Worm (Caenorhabditis elegans) whole organism, L4 larva: ENCODE data around the gene plc-1.
A peak's percentile ranks its signal among the peaks of the same experiment; 100 is the strongest.

Experiments used
- R02D3.7 ChIP-seq: fragments of 150-350 bp; sonication (generic microtip); optimal IDR thresholded peaks from 3 replicates; lab custom pipeline; 2014; ENCODE audit warnings: missing biosample characterization, missing genetic modification characterization
- Y105C5A.15 ChIP-seq: fragments of 200-800 bp; sonication (Bioruptor generic); IDR thresholded peaks from 2 replicates; pipeline ENCODE4 v1.3.6; 2022; ENCODE audit warnings: missing genetic modification characterization, missing compliant biosample characterization
- Y48G9A.11 ChIP-seq: fragments of 200-800 bp; sonication (Bioruptor generic); IDR thresholded peaks from 2 replicates; pipeline ENCODE4 v1.3.6; 2022; ENCODE audit warnings: missing genetic modification reagents, missing genetic modification characterization, missing compliant biosample characterization
- Y75B8A.6 ChIP-seq: fragments of 200-800 bp; sonication (Bioruptor generic); IDR thresholded peaks from 2 replicates; pipeline ENCODE4 v1.3.6; 2022; ENCODE audit warnings: missing genetic modification reagents, missing genetic modification characterization, missing compliant biosample characterization
- aha-1 ChIP-seq: fragments of 150-350 bp; peaks from one replicate; lab custom pipeline; 2014; ENCODE audit warnings: missing biosample characterization, missing genetic modification characterization
- aly-2 ChIP-seq: sonication (generic microtip); optimal IDR thresholded peaks from 2 replicates; lab custom pipeline; 2018; ENCODE audit warnings: missing biosample characterization, missing genetic modification characterization
- attf-4 ChIP-seq: sonication (generic microtip); optimal IDR thresholded peaks from 3 replicates; lab custom pipeline; 2017; ENCODE audit warnings: missing biosample characterization, missing genetic modification characterization
- ceh-28 ChIP-seq: fragments of 150-350 bp; optimal IDR thresholded peaks from 2 replicates; lab custom pipeline; 2014; ENCODE audit warnings: missing biosample characterization, missing genetic modification reagents, missing genetic modification characterization
- ceh-62 ChIP-seq: sonication (generic microtip); optimal IDR thresholded peaks from 2 replicates; lab custom pipeline; 2017; ENCODE audit warnings: missing biosample characterization, missing genetic modification characterization
- ceh-82 ChIP-seq: sonication (generic microtip); optimal IDR thresholded peaks from 2 replicates; lab custom pipeline; 2017; ENCODE audit warnings: missing biosample characterization, missing genetic modification characterization
- daf-16 ChIP-seq, 3 experiments: sonication (generic microtip); optimal IDR thresholded peaks; 2 replicates each; lab custom pipeline; 2016 to 2017; ENCODE audit warnings: missing genetic modification characterization in 3 of 3, missing genetic modification reagents in 3 of 3, mild to moderate bottlenecking in 2 of 3, missing compliant biosample characterization in 2 of 3, missing biosample characterization in 1 of 3, moderate library complexity in 1 of 3
- daf-8 ChIP-seq: fragments of 200-800 bp; sonication (Bioruptor generic); IDR thresholded peaks from 2 replicates; pipeline ENCODE4 v1.3.6; 2022; ENCODE audit warnings: missing genetic modification characterization, missing compliant biosample characterization
- dmd-6 ChIP-seq: fragments of 200-800 bp; sonication (Bioruptor generic); IDR thresholded peaks from 2 replicates; pipeline ENCODE4 v1.3.6; 2022; ENCODE audit warnings: missing genetic modification reagents, missing genetic modification characterization, missing compliant biosample characterization
- duxl-1 ChIP-seq: sonication (generic microtip); optimal IDR thresholded peaks from 2 replicates; lab custom pipeline; 2016; ENCODE audit warnings: mild to moderate bottlenecking, missing genetic modification characterization, moderate library complexity, missing compliant biosample characterization; ENCODE audit not compliant: poor library complexity
- egl-43 ChIP-seq: fragments of 200-800 bp; sonication (Bioruptor generic); IDR thresholded peaks from 2 replicates; pipeline ENCODE4 v1.3.6; 2022; ENCODE audit warnings: missing genetic modification reagents, missing genetic modification characterization, missing compliant biosample characterization
- hlh-30 ChIP-seq: sonication (generic microtip); optimal IDR thresholded peaks from 2 replicates; lab custom pipeline; 2017; ENCODE audit warnings: antibody characterized with exemption, mild to moderate bottlenecking, missing genetic modification characterization, missing compliant biosample characterization; ENCODE audit not compliant: insufficient read depth
- jun-1 ChIP-seq: fragments of 150-350 bp; optimal IDR thresholded peaks from 2 replicates; lab custom pipeline; 2014; ENCODE audit warnings: missing biosample characterization, missing genetic modification reagents, missing genetic modification characterization
- lim-7 ChIP-seq: fragments of 200-800 bp; sonication (Bioruptor generic); IDR thresholded peaks from 2 replicates; pipeline ENCODE4 v1.3.6; 2022; ENCODE audit warnings: missing genetic modification characterization, missing compliant biosample characterization
- lin-29 ChIP-seq: fragments of 200-800 bp; sonication (Bioruptor generic); IDR thresholded peaks from 2 replicates; pipeline ENCODE4 v1.3.6; 2022; ENCODE audit warnings: missing genetic modification reagents, missing genetic modification characterization, missing compliant biosample characterization
- lin-38 ChIP-seq: fragments of 200-800 bp; sonication (Bioruptor generic); IDR thresholded peaks from 2 replicates; pipeline ENCODE4 v1.3.6; 2022; ENCODE audit warnings: missing genetic modification reagents, missing genetic modification characterization, missing compliant biosample characterization
- lin-39 ChIP-seq: fragments of 150-350 bp; optimal IDR thresholded peaks from 2 replicates; lab custom pipeline; 2014; ENCODE audit warnings: missing biosample characterization, missing genetic modification reagents, missing genetic modification characterization
- lir-3 ChIP-seq: sonication (generic microtip); optimal IDR thresholded peaks from 2 replicates; lab custom pipeline; 2016; ENCODE audit warnings: mild to moderate bottlenecking, missing genetic modification characterization, missing compliant biosample characterization
- madf-5 ChIP-seq, 2 experiments: fragments of 200-800 bp; sonication (Bioruptor generic); IDR thresholded peaks; 2 replicates each; pipeline ENCODE4 v1.3.6; 2022; ENCODE audit warnings: missing compliant biosample characterization in 2 of 2, missing genetic modification characterization in 2 of 2
- madf-9 ChIP-seq: fragments of 200-800 bp; sonication (Bioruptor generic); conservative IDR thresholded peaks from 2 replicates; pipeline ENCODE4 v1.3.6; 2022; ENCODE audit warnings: missing genetic modification reagents, missing genetic modification characterization, missing compliant biosample characterization
- mdt-29 ChIP-seq: fragments of 200-800 bp; sonication (Bioruptor generic); IDR thresholded peaks from 2 replicates; pipeline ENCODE4 v1.3.6; 2022; ENCODE audit warnings: missing genetic modification reagents, missing genetic modification characterization, missing compliant biosample characterization
- mxl-2 ChIP-seq: fragments of 200-800 bp; sonication (Bioruptor generic); conservative IDR thresholded peaks from 2 replicates; pipeline ENCODE4 v1.3.6; 2022; ENCODE audit warnings: missing genetic modification reagents, missing genetic modification characterization, missing compliant biosample characterization
- nhr-10 ChIP-seq: fragments of 150-350 bp; optimal IDR thresholded peaks from 2 replicates; lab custom pipeline; 2014; ENCODE audit warnings: missing biosample characterization, missing genetic modification characterization
- nhr-111 ChIP-seq: fragments of 200-800 bp; sonication (Bioruptor generic); optimal IDR thresholded peaks from 2 replicates; lab custom pipeline; 2018; ENCODE audit warnings: mild to moderate bottlenecking, missing genetic modification characterization, missing compliant biosample characterization
- nhr-237 ChIP-seq: sonication (generic microtip); optimal IDR thresholded peaks from 2 replicates; lab custom pipeline; 2017; ENCODE audit warnings: missing biosample characterization, missing genetic modification characterization
- nhr-28 ChIP-seq: fragments of 150-350 bp; optimal IDR thresholded peaks from 2 replicates; lab custom pipeline; 2014; ENCODE audit warnings: missing biosample characterization, missing genetic modification characterization
- nhr-41 ChIP-seq: fragments of 200-800 bp; sonication (Bioruptor generic); IDR thresholded peaks from 2 replicates; pipeline ENCODE4 v1.3.6; 2022; ENCODE audit warnings: missing genetic modification reagents, missing genetic modification characterization, missing compliant biosample characterization
- nhr-48 ChIP-seq: sonication (generic microtip); optimal IDR thresholded peaks from 2 replicates; lab custom pipeline; 2016; ENCODE audit warnings: mild to moderate bottlenecking, missing genetic modification characterization, missing compliant biosample characterization
- nhr-76 ChIP-seq: fragments of 150-350 bp; optimal IDR thresholded peaks from 2 replicates; lab custom pipeline; 2014; ENCODE audit warnings: missing biosample characterization, missing genetic modification characterization
- pha-4 ChIP-seq, 2 experiments: fragments of 150-350 bp in 1 of 2; fragments of 200-800 bp in 1 of 2; sonication (Bioruptor generic) in 1 of 2; IDR thresholded peaks in 1 of 2; optimal IDR thresholded peaks in 1 of 2; 2 replicates each; pipeline versions ENCODE4 v1.3.6 to Lab custom; 2014 to 2022; ENCODE audit warnings: missing genetic modification characterization in 2 of 2, missing genetic modification reagents in 2 of 2, missing biosample characterization in 1 of 2, missing compliant biosample characterization in 1 of 2
- php-3 ChIP-seq: fragments of 200-800 bp; sonication (Bioruptor generic); IDR thresholded peaks from 2 replicates; pipeline ENCODE4 v1.3.6; 2022; ENCODE audit warnings: missing genetic modification reagents, missing genetic modification characterization, missing compliant biosample characterization
- rbr-2 ChIP-seq: sonication (generic microtip); optimal IDR thresholded peaks from 2 replicates; lab custom pipeline; 2016; ENCODE audit warnings: missing genotype, missing genetic modification characterization, missing compliant biosample characterization
- saeg-2 ChIP-seq: fragments of 200-800 bp; sonication (Bioruptor generic); IDR thresholded peaks from 2 replicates; pipeline ENCODE4 v1.3.6; 2022; ENCODE audit warnings: missing genetic modification reagents, missing genetic modification characterization, missing compliant biosample characterization
- sdz-12 ChIP-seq: fragments of 200-800 bp; sonication (Bioruptor generic); optimal IDR thresholded peaks from 2 replicates; lab custom pipeline; 2018; ENCODE audit warnings: mild to moderate bottlenecking, missing genetic modification characterization, missing compliant biosample characterization
- set-16 ChIP-seq: fragments of 200-800 bp; sonication (Bioruptor generic); IDR thresholded peaks from 2 replicates; pipeline ENCODE4 v1.3.6; 2022; ENCODE audit warnings: missing genetic modification reagents, missing genetic modification characterization, missing compliant biosample characterization
- snpc-1.2 ChIP-seq: fragments of 200-800 bp; sonication (Bioruptor generic); IDR thresholded peaks from 2 replicates; pipeline ENCODE4 v1.3.6; 2022; ENCODE audit warnings: missing genetic modification reagents, missing genetic modification characterization, missing compliant biosample characterization
- spr-1 ChIP-seq: sonication (generic microtip); optimal IDR thresholded peaks from 2 replicates; lab custom pipeline; 2016; ENCODE audit warnings: mild to moderate bottlenecking, missing genetic modification characterization, missing compliant biosample characterization
- unc-62 ChIP-seq, 3 experiments: fragments of 150-350 bp in 1 of 3; sonication (generic microtip); optimal IDR thresholded peaks in 2 of 3; peaks in 1 of 3; 1 replicate in 1 of 3; 2 replicates in 2 of 3; lab custom pipeline; 2014 to 2017; ENCODE audit warnings: missing biosample characterization in 3 of 3, missing genetic modification characterization in 3 of 3, missing genetic modification reagents in 3 of 3, missing genotype in 1 of 3
- vab-7 ChIP-seq: fragments of 200-800 bp; sonication (Bioruptor generic); IDR thresholded peaks from 2 replicates; pipeline ENCODE4 v1.3.6; 2022; ENCODE audit warnings: missing genetic modification reagents, missing genetic modification characterization, missing compliant biosample characterization
- zag-1 ChIP-seq: fragments of 150-350 bp; optimal IDR thresholded peaks from 2 replicates; lab custom pipeline; 2014; ENCODE audit warnings: missing biosample characterization, missing genetic modification characterization
- zfp-3 ChIP-seq: fragments of 200-800 bp; sonication (Bioruptor generic); conservative IDR thresholded peaks from 2 replicates; pipeline ENCODE4 v1.3.6; 2022; ENCODE audit warnings: missing genetic modification reagents, missing genetic modification characterization, missing compliant biosample characterization
- zip-11 ChIP-seq: fragments of 200-800 bp; sonication (Bioruptor generic); IDR thresholded peaks from 2 replicates; pipeline ENCODE4 v1.3.6; 2022; ENCODE audit warnings: missing genetic modification characterization, missing compliant biosample characterization
- ztf-11 ChIP-seq: fragments of 150-350 bp; optimal IDR thresholded peaks from 2 replicates; lab custom pipeline; 2014; ENCODE audit warnings: missing biosample characterization, missing genetic modification characterization

The plc-1 gene

ce11 chrX:10834568-10834967 is 3.9 kb downstream of the plc-1 start:
- TF ChIP-seq nhr-10 (tag; lab: Kevin White, UChicago) (no peak), php-3 (GFP tag; lab: Robert Waterston, UW) (no peak), hlh-30 (tag; lab: Kevin White, UChicago) (no peak), nhr-76 (tag; lab: Kevin White, UChicago) (no peak), madf-5 (GFP tag; IDR thresholded peaks at IDR 0.05; lab: Robert Waterston, UW) (no peak), dmd-6 (GFP tag; lab: Robert Waterston, UW) (no peak), zfp-3 (GFP tag; lab: Robert Waterston, UW) (no peak), saeg-2 (GFP tag; lab: Robert Waterston, UW) (no peak), lim-7 (no peak), rbr-2 (tag; lab: Kevin White, UChicago) (no peak), nhr-28 (tag; lab: Kevin White, UChicago) (no peak), Y48G9A.11 (GFP tag; lab: Robert Waterston, UW) (no peak), duxl-1 (tag; lab: Kevin White, UChicago) (no peak), madf-9 (no peak), daf-16 (GFP tag; optimal IDR thresholded peaks at IDR 0.05; lab: Kevin White, UChicago) (no peak), daf-16 (tag; optimal IDR thresholded peaks at IDR 0.05; lab: Kevin White, UChicago) (no peak), unc-62 (GFP tag; optimal IDR thresholded peaks at IDR 0.05 in 1 of 2; lab: Kevin White, UChicago) (no peak), unc-62 (tag; optimal IDR thresholded peaks at IDR 0.05; lab: Kevin White, UChicago) (no peak), nhr-237 (tag; lab: Kevin White, UChicago) (no peak), lin-39 (tag; lab: Kevin White, UChicago) (no peak), egl-43 (GFP tag; lab: Robert Waterston, UW) (no peak), lin-29 (GFP tag; lab: Robert Waterston, UW) (no peak)
- TF ChIP-seq, all 104 proteins: peak for 0

- TF ChIP-seq jun-1 (tag; lab: Kevin White, UChicago), result no peak
- TF ChIP-seq Y105C5A.15 (GFP tag; lab: Robert Waterston, UW), result no peak
- TF ChIP-seq set-16 (GFP tag; lab: Robert Waterston, UW), result no peak
- no peak for TF ChIP-seq aly-2 (tag; lab: Kevin White, UChicago)
- TF ChIP-seq snpc-1.2 (GFP tag; lab: Robert Waterston, UW), result peak; percentile 89
- TF ChIP-seq madf-5 (GFP tag; IDR thresholded peaks at IDR 0.05; lab: Robert Waterston, UW), result peak; percentile 67 to 92; a peak in 3 of 4 replicates
- TF ChIP-seq nhr-111, result peak; percentile 6
- TF ChIP-seq pha-4 (GFP tag; IDR thresholded peaks at IDR 0.05; lab: Robert Waterston, UW), result peak; percentile 87; the same call in 1 of the 2 replicates
- TF ChIP-seq pha-4 (tag; optimal IDR thresholded peaks at IDR 0.05; lab: Kevin White, UChicago), result no peak
- no peak for TF ChIP-seq ztf-11 (tag; lab: Kevin White, UChicago)
- TF ChIP-seq sdz-12, result no peak
- peak; percentile 97 for TF ChIP-seq aha-1 (tag; lab: Kevin White, UChicago)
- TF ChIP-seq mdt-29 (GFP tag; lab: Robert Waterston, UW), result 0 out of 2 replicates have a peak, but pooled peaks have one; percentile 47
- 0 out of 2 replicates have a peak, but pooled peaks have one; percentile 53 for TF ChIP-seq Y75B8A.6 (GFP tag; lab: Robert Waterston, UW)
- 0 out of 2 replicates have a peak, but pooled peaks have one; percentile 58 for TF ChIP-seq nhr-41 (GFP tag; lab: Robert Waterston, UW)
- no peak for TF ChIP-seq attf-4 (tag; lab: Kevin White, UChicago)
- no peak for TF ChIP-seq ceh-28 (tag; lab: Kevin White, UChicago)
- peak; percentile 49 for TF ChIP-seq spr-1 (tag; lab: Kevin White, UChicago)
- no peak for TF ChIP-seq R02D3.7 (tag; lab: Kevin White, UChicago)
- no peak; the same call in 1 of the 2 replicates for TF ChIP-seq egl-43 (GFP tag; lab: Robert Waterston, UW)
- no peak for TF ChIP-seq daf-8
- 0 out of 2 replicates have a peak, but pooled peaks have one; percentile 39 for TF ChIP-seq saeg-2 (GFP tag; lab: Robert Waterston, UW)
- peak; percentile 45 for TF ChIP-seq nhr-48
- TF ChIP-seq madf-9, result peak; percentile 55; the same call in 1 of the 2 replicates
- no peak for TF ChIP-seq zag-1 (tag; lab: Kevin White, UChicago)
- 0 out of 2 replicates have a peak, but pooled peaks have one; percentile 55 for TF ChIP-seq zip-11 (GFP tag; lab: Robert Waterston, UW)
- no peak for TF ChIP-seq nhr-76 (tag; lab: Kevin White, UChicago)
- TF ChIP-seq lir-3 (tag; lab: Kevin White, UChicago), result peak; percentile 32
- TF ChIP-seq vab-7 (GFP tag; lab: Robert Waterston, UW), result peak; percentile 86
- TF ChIP-seq lin-39 (tag; lab: Kevin White, UChicago), result no peak
- TF ChIP-seq mxl-2 (GFP tag; lab: Robert Waterston, UW), result peak; percentile 52; the same call in 1 of the 2 replicates
- no peak for TF ChIP-seq lin-38 (GFP tag; lab: Robert Waterston, UW)
- peak; percentile 58; the same call in 1 of the 2 replicates for TF ChIP-seq php-3 (GFP tag; lab: Robert Waterston, UW)
- no peak for TF ChIP-seq ceh-82 (tag; lab: Kevin White, UChicago)
- TF ChIP-seq ceh-62, result no peak
These were observed 17.3 kb downstream of the plc-1 start for ce11 chrX:10821160-10821559.
